Fruit fly (Drosophila melanogaster): Measurements from ENCODE around the gene gudu.

The gudu gene

dm6 chr2L:7427786-7428137, 39.5 kb downstream of the gudu start:
- TF ChIP-seq pan (optimal IDR thresholded peaks at IDR 0.05) (peak; percentile 51), usp (GFP tag; optimal IDR thresholded peaks at IDR 0.05) (no peak)

- TF ChIP-seq CG8478 (optimal IDR thresholded peaks at IDR 0.05): no peak
- no peak for TF ChIP-seq EcR (GFP tag; optimal IDR thresholded peaks at IDR 0.05)
- no peak for TF ChIP-seq Dll (optimal IDR thresholded peaks at IDR 0.05)
- no peak for TF ChIP-seq usp (GFP tag; optimal IDR thresholded peaks at IDR 0.05)
- TF ChIP-seq psq (optimal IDR thresholded peaks at IDR 0.05): no peak
- no peak for TF ChIP-seq pan (optimal IDR thresholded peaks at IDR 0.05)
Observed at dm6 chr2L:7430313-7430712, 42.0 kb downstream of the gudu start.

dm6 chr2L:7431861-7432601, 43.7 kb downstream of the gudu start:
- TF ChIP-seq Dll (optimal IDR thresholded peaks at IDR 0.05) (no peak), psq (optimal IDR thresholded peaks at IDR 0.05) (no peak), pan (optimal IDR thresholded peaks at IDR 0.05) (no peak), usp (GFP tag; optimal IDR thresholded peaks at IDR 0.05) (no peak), CG8478 (optimal IDR thresholded peaks at IDR 0.05) (no peak), EcR (GFP tag; optimal IDR thresholded peaks at IDR 0.05) (no peak)

DNA sequence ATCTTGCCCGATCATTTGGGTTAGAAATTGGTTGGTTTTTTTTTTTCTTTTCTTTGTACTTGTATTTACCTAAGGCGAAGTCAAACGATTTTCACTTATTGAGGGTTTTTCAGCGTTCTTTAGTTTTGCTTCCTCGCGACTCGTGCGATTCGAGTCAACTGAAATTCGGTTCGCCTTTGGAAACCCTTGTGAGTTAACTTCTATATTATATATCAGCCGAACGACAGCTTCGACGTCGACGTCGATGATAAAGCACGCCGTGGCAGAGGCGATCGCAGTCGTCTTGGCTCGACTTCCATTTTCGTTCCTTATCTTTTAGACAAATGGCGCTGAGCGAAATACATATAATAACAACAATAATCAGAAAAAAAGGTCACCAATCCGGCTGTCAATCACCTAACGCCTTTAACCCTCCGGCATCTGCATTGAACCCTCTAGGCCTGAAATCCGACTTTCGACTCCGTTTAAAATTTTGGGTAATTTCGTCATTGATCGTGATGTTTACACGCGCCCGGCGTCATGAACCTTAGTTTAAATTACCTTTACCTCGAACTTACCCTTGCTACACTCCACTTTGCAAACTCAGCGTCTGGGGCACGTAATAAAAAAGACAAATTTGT, 45.1 kb downstream of the gudu start, which contains the start of gene CG5958:
TSS of gene CG5958 (minus strand) at position 180 of the 620 bp plus-strand sequence.
- no peak for TF ChIP-seq usp (GFP tag; optimal IDR thresholded peaks at IDR 0.05)
- no peak for TF ChIP-seq psq (optimal IDR thresholded peaks at IDR 0.05)
- no peak for TF ChIP-seq EcR (GFP tag; optimal IDR thresholded peaks at IDR 0.05)
- no peak for TF ChIP-seq pan (optimal IDR thresholded peaks at IDR 0.05)
- TF ChIP-seq Dll (optimal IDR thresholded peaks at IDR 0.05): no peak
- TF ChIP-seq CG8478 (optimal IDR thresholded peaks at IDR 0.05): no peak

- TF ChIP-seq Dll (optimal IDR thresholded peaks at IDR 0.05) (no peak), pan (optimal IDR thresholded peaks at IDR 0.05) (no peak), psq (optimal IDR thresholded peaks at IDR 0.05) (no peak), EcR (GFP tag; optimal IDR thresholded peaks at IDR 0.05) (no peak), CG8478 (optimal IDR thresholded peaks at IDR 0.05) (no peak), usp (GFP tag; optimal IDR thresholded peaks at IDR 0.05) (no peak)
Observed at dm6 chr2L:7433957-7434736, 45.8 kb downstream of the gudu start.

dm6 chr2L:7434737-7435356, 46.5 kb downstream of the gudu start:
- TF ChIP-seq EcR (GFP tag; optimal IDR thresholded peaks at IDR 0.05): no peak
- no peak for TF ChIP-seq psq (optimal IDR thresholded peaks at IDR 0.05)

dm6 chr2L:7435475-7435874, 47.2 kb downstream of the gudu start:
- TF ChIP-seq pan (optimal IDR thresholded peaks at IDR 0.05) (no peak), EcR (GFP tag; optimal IDR thresholded peaks at IDR 0.05) (no peak), CG8478 (optimal IDR thresholded peaks at IDR 0.05) (no peak), usp (GFP tag; optimal IDR thresholded peaks at IDR 0.05) (no peak), Dll (optimal IDR thresholded peaks at IDR 0.05) (no peak), psq (optimal IDR thresholded peaks at IDR 0.05) (no peak)

- TF ChIP-seq CG8478 (optimal IDR thresholded peaks at IDR 0.05) (no peak), psq (optimal IDR thresholded peaks at IDR 0.05) (no peak), pan (optimal IDR thresholded peaks at IDR 0.05) (no peak), usp (GFP tag; optimal IDR thresholded peaks at IDR 0.05) (no peak), Dll (optimal IDR thresholded peaks at IDR 0.05) (no peak), EcR (GFP tag; optimal IDR thresholded peaks at IDR 0.05) (no peak)
Observed at dm6 chr2L:7436492-7437324, 48.4 kb downstream of the gudu start.

DNA sequence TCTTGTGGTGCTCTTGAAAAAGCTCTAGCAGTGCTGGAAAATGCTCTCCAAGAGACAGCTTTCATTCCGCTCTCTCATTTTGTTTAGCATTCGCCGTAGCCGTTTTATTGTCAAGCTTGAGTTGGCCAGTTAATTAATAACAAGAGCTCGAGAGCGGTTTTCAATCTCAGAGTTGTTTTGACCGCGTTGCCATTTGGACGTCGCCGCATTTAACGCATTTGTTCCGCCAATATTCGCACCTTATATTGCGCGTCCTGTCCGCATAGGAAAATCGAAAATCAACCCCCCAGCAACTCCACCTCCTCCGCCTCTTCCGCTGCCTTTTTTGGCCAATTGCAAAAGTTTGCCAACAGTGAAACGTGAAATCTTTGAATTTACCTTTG, 49.0 kb downstream of the gudu start, which contains the start of gene CG5973:
TSS of gene CG5973 (plus strand) at position 168 of the 383 bp plus-strand sequence.
- TF ChIP-seq usp (GFP tag; optimal IDR thresholded peaks at IDR 0.05) (no peak), EcR (GFP tag; optimal IDR thresholded peaks at IDR 0.05) (no peak), pan (optimal IDR thresholded peaks at IDR 0.05) (no peak), Dll (optimal IDR thresholded peaks at IDR 0.05) (no peak), CG8478 (optimal IDR thresholded peaks at IDR 0.05) (no peak), psq (optimal IDR thresholded peaks at IDR 0.05) (no peak)

- no peak for TF ChIP-seq EcR (GFP tag; optimal IDR thresholded peaks at IDR 0.05)
- no peak for TF ChIP-seq psq (optimal IDR thresholded peaks at IDR 0.05)
- TF ChIP-seq pan (optimal IDR thresholded peaks at IDR 0.05): no peak
- TF ChIP-seq usp (GFP tag; optimal IDR thresholded peaks at IDR 0.05): no peak
- TF ChIP-seq Dll (optimal IDR thresholded peaks at IDR 0.05): no peak
- TF ChIP-seq CG8478 (optimal IDR thresholded peaks at IDR 0.05): no peak
Observed at dm6 chr2L:7438505-7438904, 50.2 kb downstream of the gudu start.
